Fruit fly (Drosophila melanogaster) whole organism, embryonic: ENCODE measurements around the gene CG33647.

Experiments used
- Abd-B ChIP-seq: fragments of 200-800 bp; sonication (Bioruptor generic); optimal IDR thresholded peaks from 2 replicates; lab custom pipeline; 2018; ENCODE audit warnings: missing biosample characterization, mild to moderate bottlenecking, missing genetic modification characterization, moderate library complexity
- Atf6 ChIP-seq: fragments of 200-800 bp; sonication (Bioruptor generic); IDR thresholded peaks from 2 replicates; pipeline ENCODE4 v1.3.6; 2022; ENCODE audit warnings: missing biosample characterization, missing genetic modification characterization
- Bteb2 ChIP-seq: fragments of 200-800 bp; sonication (Bioruptor generic); optimal IDR thresholded peaks from 2 replicates; lab custom pipeline; 2016; ENCODE audit warnings: missing biosample characterization, missing genetic modification characterization
- C15 ChIP-seq: fragments of 200-800 bp; sonication (Bioruptor generic); IDR thresholded peaks from 3 replicates; pipeline ENCODE4 v1.3.6; 2022; ENCODE audit warnings: missing biosample characterization, missing genetic modification characterization
- CG10959 ChIP-seq: fragments of 200-800 bp; sonication (Bioruptor generic); IDR thresholded peaks from 2 replicates; pipeline ENCODE4 v1.3.6; 2022; ENCODE audit warnings: missing biosample characterization, missing genetic modification characterization
- CG12299 ChIP-seq: fragments of 200-800 bp; sonication (Bioruptor generic); optimal IDR thresholded peaks from 2 replicates; lab custom pipeline; 2018; ENCODE audit warnings: missing biosample characterization, mild to moderate bottlenecking, missing genetic modification characterization
- CG14014 ChIP-seq: fragments of 200-800 bp; sonication (Bioruptor generic); IDR thresholded peaks from 2 replicates; pipeline ENCODE4 v1.3.6; 2022; ENCODE audit warnings: missing biosample characterization, missing genetic modification characterization
- CG15269 ChIP-seq: fragments of 200-800 bp; sonication (Bioruptor generic); optimal IDR thresholded peaks from 2 replicates; lab custom pipeline; 2018; ENCODE audit warnings: missing biosample characterization, mild to moderate bottlenecking, missing genetic modification characterization, moderate library complexity
- CG18476 ChIP-seq: fragments of 200-800 bp; sonication (Bioruptor generic); optimal IDR thresholded peaks from 2 replicates; lab custom pipeline; 2016; ENCODE audit warnings: missing biosample characterization, mild to moderate bottlenecking, missing genetic modification characterization
- CG2202 ChIP-seq: fragments of 200-800 bp; sonication (Bioruptor generic); optimal IDR thresholded peaks from 2 replicates; lab custom pipeline; 2018; ENCODE audit warnings: missing biosample characterization, mild to moderate bottlenecking, missing genetic modification characterization
- CG33213 ChIP-seq: fragments of 200-800 bp; sonication (Bioruptor generic); optimal IDR thresholded peaks from 3 replicates; lab custom pipeline; 2016; ENCODE audit warnings: missing biosample characterization, missing genetic modification characterization
- CG33557 ChIP-seq: fragments of 200-800 bp; sonication (Bioruptor generic); optimal IDR thresholded peaks from 2 replicates; lab custom pipeline; 2019; ENCODE audit warnings: missing biosample characterization, mild to moderate bottlenecking, missing genetic modification characterization, moderate library complexity
- CG34422 ChIP-seq: fragments of 200-800 bp; sonication (Bioruptor generic); IDR thresholded peaks from 3 replicates; pipeline ENCODE4 v1.3.6; 2022; ENCODE audit warnings: missing biosample characterization, missing genetic modification characterization
- CG6689 ChIP-seq: fragments of 200-800 bp; sonication (Bioruptor generic); IDR thresholded peaks from 2 replicates; pipeline ENCODE4 v1.3.6; 2022; ENCODE audit warnings: missing biosample characterization, missing genetic modification characterization
- CG8290 ChIP-seq, 3 experiments: fragments of 200-800 bp; sonication (Bioruptor generic); optimal IDR thresholded peaks; 2 replicates each; lab custom pipeline; 2016 to 2019; ENCODE audit warnings: missing biosample characterization in 3 of 3, missing genetic modification characterization in 3 of 3, mild to moderate bottlenecking in 2 of 3, moderate library complexity in 1 of 3
- CG9609 ChIP-seq: fragments of 200-800 bp; sonication (Bioruptor generic); optimal IDR thresholded peaks from 3 replicates; lab custom pipeline; 2016; ENCODE audit warnings: missing biosample characterization, missing genetic modification characterization
- Fer1 ChIP-seq: fragments of 200-800 bp; sonication (Bioruptor generic); optimal IDR thresholded peaks from 2 replicates; lab custom pipeline; 2017; ENCODE audit warnings: missing biosample characterization, mild to moderate bottlenecking, missing genetic modification characterization
- Hey ChIP-seq: fragments of 200-800 bp; sonication (Bioruptor generic); optimal IDR thresholded peaks from 3 replicates; lab custom pipeline; 2018; ENCODE audit warnings: missing biosample characterization, mild to moderate bottlenecking, missing genetic modification characterization
- Jarid2 ChIP-seq: fragments of 200-800 bp; sonication (Bioruptor generic); optimal IDR thresholded peaks from 3 replicates; lab custom pipeline; 2017; ENCODE audit warnings: mild to moderate bottlenecking, missing biosample characterization, missing genetic modification reagents, missing genetic modification characterization
- Scr ChIP-seq: fragments of 200-800 bp; sonication (Bioruptor generic); IDR thresholded peaks from 2 replicates; pipeline ENCODE4 v1.3.6; 2022; ENCODE audit warnings: missing biosample characterization, missing genetic modification characterization; ENCODE audit not compliant: partially characterized antibody
- Side ChIP-seq: fragments of 200-800 bp; sonication (Bioruptor generic); optimal IDR thresholded peaks from 2 replicates; lab custom pipeline; 2016; ENCODE audit warnings: missing biosample characterization, missing genetic modification characterization
- Vsx1 ChIP-seq: fragments of 200-800 bp; sonication (Bioruptor generic); optimal IDR thresholded peaks from 2 replicates; lab custom pipeline; 2017; ENCODE audit warnings: missing biosample characterization, mild to moderate bottlenecking, missing genetic modification characterization, missing genetic modification reagents
- cato ChIP-seq: fragments of 200-800 bp; sonication (Bioruptor generic); optimal IDR thresholded peaks from 2 replicates; lab custom pipeline; 2016; ENCODE audit warnings: missing biosample characterization, missing genetic modification characterization, borderline replicate concordance
- croc ChIP-seq: fragments of 200-800 bp; sonication (Bioruptor generic); conservative IDR thresholded peaks from 3 replicates; pipeline ENCODE4 v1.3.6; 2022; ENCODE audit warnings: missing biosample characterization, missing genetic modification characterization
- eyg ChIP-seq: fragments of 200-800 bp; sonication (Bioruptor generic); optimal IDR thresholded peaks from 3 replicates; lab custom pipeline; 2016; ENCODE audit warnings: missing biosample characterization, missing genetic modification characterization
- gce ChIP-seq: fragments of 200-800 bp; sonication (Bioruptor generic); IDR thresholded peaks from 3 replicates; pipeline ENCODE4 v1.3.6; 2022; ENCODE audit warnings: missing biosample characterization, missing genetic modification characterization
- gcm ChIP-seq: fragments of 200-800 bp; sonication (Bioruptor generic); optimal IDR thresholded peaks from 2 replicates; lab custom pipeline; 2019; ENCODE audit warnings: missing biosample characterization, mild to moderate bottlenecking, missing genetic modification characterization, moderate library complexity
- gem ChIP-seq: fragments of 200-800 bp; sonication (Bioruptor generic); optimal IDR thresholded peaks from 2 replicates; lab custom pipeline; 2019; ENCODE audit warnings: missing biosample characterization, mild to moderate bottlenecking, missing genetic modification characterization, moderate library complexity
- jumu ChIP-seq: fragments of 200-800 bp; sonication (Bioruptor generic); optimal IDR thresholded peaks from 3 replicates; lab custom pipeline; 2016; ENCODE audit warnings: missing biosample characterization, missing genetic modification characterization
- ken ChIP-seq: fragments of 200-800 bp; sonication (Bioruptor generic); IDR thresholded peaks from 3 replicates; pipeline ENCODE4 v1.3.6; 2022; ENCODE audit warnings: missing biosample characterization, missing genetic modification characterization
- lbe ChIP-seq: fragments of 200-800 bp; sonication (Bioruptor generic); optimal IDR thresholded peaks from 2 replicates; lab custom pipeline; 2016; ENCODE audit warnings: missing biosample characterization, mild to moderate bottlenecking, missing genetic modification characterization
- lov ChIP-seq, 2 experiments: fragments of 200-800 bp in 1 of 2; fragments of >200 bp in 1 of 2; sonication (Bioruptor generic) in 1 of 2; IDR thresholded peaks in 1 of 2; optimal IDR thresholded peaks in 1 of 2; 2 replicates in 1 of 2; 3 replicates in 1 of 2; pipeline versions ENCODE4 v1.3.6 to Lab custom; 2017 to 2022; ENCODE audit warnings: missing biosample characterization in 1 of 2, missing genetic modification characterization in 1 of 2
- nerfin-2 ChIP-seq: fragments of 200-800 bp; sonication (Bioruptor generic); IDR thresholded peaks from 2 replicates; pipeline ENCODE4 v1.3.6; 2022; ENCODE audit warnings: missing biosample characterization, missing genetic modification characterization; ENCODE audit not compliant: partially characterized antibody
- salm ChIP-seq: fragments of 200-800 bp; sonication (Bioruptor generic); optimal IDR thresholded peaks from 2 replicates; lab custom pipeline; 2018; ENCODE audit warnings: missing biosample characterization, mild to moderate bottlenecking, missing genetic modification characterization
- schlank ChIP-seq: fragments of 200-800 bp; sonication (Bioruptor generic); optimal IDR thresholded peaks from 2 replicates; lab custom pipeline; 2018; ENCODE audit warnings: missing biosample characterization, mild to moderate bottlenecking, missing genetic modification characterization
- sens ChIP-seq: fragments of 200-800 bp; sonication (Bioruptor generic); peaks from one replicate; lab custom pipeline; 2016; ENCODE audit warnings: missing biosample characterization, missing genetic modification characterization
- so ChIP-seq: fragments of 200-800 bp; sonication (Bioruptor generic); IDR thresholded peaks from 3 replicates; pipeline ENCODE4 v1.3.6; 2022; ENCODE audit warnings: missing biosample characterization, missing genetic modification characterization
- stc ChIP-seq: fragments of 200-800 bp; sonication (Bioruptor generic); IDR thresholded peaks from 2 replicates; pipeline ENCODE4 v1.3.6; 2022; ENCODE audit warnings: missing biosample characterization, missing genetic modification characterization
- trh ChIP-seq: fragments of 200-800 bp; sonication (Bioruptor generic); optimal IDR thresholded peaks from 2 replicates; lab custom pipeline; 2016; ENCODE audit warnings: missing biosample characterization, missing genetic modification characterization
- twi ChIP-seq: fragments of 200-800 bp; optimal IDR thresholded peaks from 2 replicates; lab custom pipeline; 2019; ENCODE audit warnings: missing biosample characterization, mild to moderate bottlenecking, missing genetic modification characterization, moderate library complexity
- unpg ChIP-seq: fragments of 200-800 bp; sonication (Bioruptor generic); optimal IDR thresholded peaks from 3 replicates; lab custom pipeline; 2018; ENCODE audit warnings: missing biosample characterization, mild to moderate bottlenecking, missing genetic modification characterization, moderate library complexity
- vfl ChIP-seq: fragments of 200-800 bp; sonication (Bioruptor generic); optimal IDR thresholded peaks from 2 replicates; lab custom pipeline; 2016; ENCODE audit warnings: missing biosample characterization, missing genetic modification characterization
- vvl ChIP-seq: fragments of 200-800 bp; sonication (Bioruptor generic); IDR thresholded peaks from 2 replicates; pipeline ENCODE4 v1.3.6; 2022; ENCODE audit warnings: missing biosample characterization, missing genetic modification characterization

The CG33647 gene

DNA sequence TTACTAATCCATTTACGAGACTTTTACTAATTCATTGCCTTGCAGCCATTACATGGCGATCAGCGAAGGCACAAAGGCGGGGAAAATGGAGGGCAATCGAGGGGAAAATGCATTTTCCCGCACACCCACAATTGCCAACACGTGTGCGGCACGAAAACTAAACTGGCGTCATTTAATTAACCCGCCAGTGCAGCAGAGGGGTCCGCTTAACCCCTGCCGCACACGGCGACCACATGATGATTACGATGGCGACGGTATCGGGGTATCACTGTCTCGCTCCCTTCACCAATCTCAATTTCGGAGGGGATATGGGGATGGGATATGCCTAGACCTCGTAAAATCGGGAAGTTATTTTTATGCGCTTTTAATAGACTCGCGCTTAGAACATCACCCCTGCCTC lies 34.0 kb upstream of the CG33647 start (continued):
- TF ChIP-seq so (GFP tag; lab: Robert Waterston, UW) (no peak), eyg (GFP tag; lab: Kevin White, UChicago) (no peak), vvl (no peak), CG10959 (GFP tag; lab: Robert Waterston, UW) (no peak), CG14014 (GFP tag; lab: Robert Waterston, UW) (no peak), gcm (GFP tag; lab: Kevin White, UChicago) (peak; percentile 42), nerfin-2 (GFP tag; lab: Robert Waterston, UW) (no peak), schlank (no peak), sens (GFP tag; lab: Kevin White, UChicago) (peak; percentile 48), lov (optimal IDR thresholded peaks at IDR 0.05; lab: Kevin White, UChicago) (no peak), lov (GFP tag; IDR thresholded peaks at IDR 0.05; lab: Robert Waterston, UW) (no peak), unpg (GFP tag; lab: Kevin White, UChicago) (no peak), Side (GFP tag; lab: Kevin White, UChicago) (no peak), Abd-B (peak; percentile 43), lbe (GFP tag; lab: Kevin White, UChicago) (no peak), CG18476 (GFP tag; lab: Kevin White, UChicago) (no peak), CG9609 (GFP tag; lab: Kevin White, UChicago) (no peak), CG34422 (no peak), Bteb2 (GFP tag; lab: Kevin White, UChicago) (no peak), C15 (GFP tag; lab: Robert Waterston, UW) (no peak), ken (GFP tag; lab: Robert Waterston, UW) (0 out of 3 replicates have a peak, but pooled peaks have one; percentile 23), cato (GFP tag; lab: Kevin White, UChicago) (no peak), Vsx1 (GFP tag; lab: Kevin White, UChicago) (no peak), CG15269 (tag; lab: Kevin White, UChicago) (no peak), gem (no peak), CG8290 (GFP tag; optimal IDR thresholded peaks at IDR 0.05; lab: Kevin White, UChicago) (no peak), CG8290 (tag; optimal IDR thresholded peaks at IDR 0.05; lab: Kevin White, UChicago) (no peak), CG2202 (tag; lab: Kevin White, UChicago) (no peak), croc (no peak), trh (GFP tag; lab: Kevin White, UChicago) (no peak), Fer1 (no peak), Jarid2 (GFP tag; lab: Kevin White, UChicago) (no peak), Atf6 (GFP tag; lab: Robert Waterston, UW) (no peak), gce (GFP tag; lab: Robert Waterston, UW) (no peak), twi (tag; lab: Kevin White, UChicago) (peak; percentile 94), CG33557 (GFP tag; lab: Kevin White, UChicago) (no peak), Scr (GFP tag; lab: Robert Waterston, UW) (no peak), jumu (no peak), CG33213 (GFP tag; lab: Kevin White, UChicago) (no peak), CG6689 (GFP tag; lab: Robert Waterston, UW) (no peak), stc (GFP tag; lab: Robert Waterston, UW) (no peak), vfl (no peak), CG12299 (tag; lab: Kevin White, UChicago) (no peak), Hey (tag; lab: Kevin White, UChicago) (peak; percentile 4), salm (tag; lab: Kevin White, UChicago) (no peak)
